Worm (Caenorhabditis elegans) whole organism, mixed stage, embryonic: ENCODE data around the gene C26F1.3.
A peak's percentile ranks its signal among the peaks of the same experiment; 100 is the strongest.

ENCODE experiments used
- M03D4.4 ChIP-seq: sonication (generic microtip); optimal IDR thresholded peaks from 2 replicates; lab custom pipeline; 2017; ENCODE audit warnings: mild to moderate bottlenecking, missing genetic modification characterization, missing compliant biosample characterization
- bed-3 ChIP-seq: fragments of 200-800 bp; sonication (Bioruptor generic); optimal IDR thresholded peaks from 3 replicates; lab custom pipeline; 2018; ENCODE audit warnings: mild to moderate bottlenecking, missing genetic modification characterization, moderate library complexity, missing compliant biosample characterization
- blmp-1 ChIP-seq: fragments of 150-350 bp; optimal IDR thresholded peaks from 2 replicates; lab custom pipeline; 2014; ENCODE audit warnings: missing biosample characterization, missing genetic modification characterization
- ceh-39 ChIP-seq: fragments of 150-350 bp; optimal IDR thresholded peaks from 2 replicates; lab custom pipeline; 2014; ENCODE audit warnings: missing biosample characterization, missing genetic modification characterization
- ceh-43 ChIP-seq: fragments of 200-800 bp; sonication (Bioruptor generic); optimal IDR thresholded peaks from 2 replicates; lab custom pipeline; 2018; ENCODE audit warnings: mild to moderate bottlenecking, missing genetic modification characterization, moderate library complexity, missing compliant biosample characterization
- ceh-83 ChIP-seq: fragments of 200-800 bp; sonication (Bioruptor generic); optimal IDR thresholded peaks from 2 replicates; lab custom pipeline; 2018; ENCODE audit warnings: mild to moderate bottlenecking, missing genetic modification characterization, missing compliant biosample characterization
- ces-1 ChIP-seq: fragments of 150-350 bp; optimal IDR thresholded peaks from 2 replicates; lab custom pipeline; 2014; ENCODE audit warnings: missing biosample characterization, missing genetic modification reagents, missing genetic modification characterization
- cnd-1 ChIP-seq: fragments of 200-800 bp; sonication (Bioruptor generic); optimal IDR thresholded peaks from 2 replicates; lab custom pipeline; 2018; ENCODE audit warnings: mild to moderate bottlenecking, missing genetic modification characterization, missing compliant biosample characterization
- drap-1 ChIP-seq: fragments of 200-800 bp; sonication (Bioruptor generic); optimal IDR thresholded peaks from 3 replicates; lab custom pipeline; 2018; ENCODE audit warnings: mild to moderate bottlenecking, missing genetic modification characterization, missing compliant biosample characterization
- elt-1 ChIP-seq: sonication (generic microtip); optimal IDR thresholded peaks from 2 replicates; lab custom pipeline; 2017; ENCODE audit warnings: missing genetic modification characterization, mild to moderate bottlenecking, missing compliant biosample characterization, antibody characterized with exemption, moderate library complexity, borderline replicate concordance; ENCODE audit not compliant: insufficient read depth
- elt-3 ChIP-seq: fragments of 150-350 bp; optimal IDR thresholded peaks from 2 replicates; lab custom pipeline; 2014; ENCODE audit warnings: missing biosample characterization, missing genetic modification characterization
- flh-1 ChIP-seq: fragments of 200-800 bp; sonication (Bioruptor generic); optimal IDR thresholded peaks from 2 replicates; lab custom pipeline; 2018; ENCODE audit warnings: mild to moderate bottlenecking, missing genetic modification characterization, moderate library complexity, missing compliant biosample characterization
- ham-2 ChIP-seq: fragments of 200-800 bp; sonication (Bioruptor generic); optimal IDR thresholded peaks from 2 replicates; lab custom pipeline; 2018; ENCODE audit warnings: mild to moderate bottlenecking, missing genetic modification characterization, missing compliant biosample characterization
- hlh-1 ChIP-seq: fragments of 150-350 bp; optimal IDR thresholded peaks from 2 replicates; lab custom pipeline; 2014; ENCODE audit warnings: missing biosample characterization, missing genetic modification reagents, missing genetic modification characterization
- lin-13 ChIP-seq: fragments of 150-350 bp; optimal IDR thresholded peaks from 2 replicates; lab custom pipeline; 2014; ENCODE audit warnings: missing biosample characterization, missing genetic modification characterization
- lin-32 ChIP-seq: fragments of 200-800 bp; sonication (Bioruptor generic); optimal IDR thresholded peaks from 2 replicates; lab custom pipeline; 2018; ENCODE audit warnings: mild to moderate bottlenecking, missing genetic modification characterization, missing compliant biosample characterization
- lsy-2 ChIP-seq: fragments of 150-350 bp; optimal IDR thresholded peaks from 2 replicates; lab custom pipeline; 2014; ENCODE audit warnings: missing biosample characterization, missing genetic modification characterization
- mab-5 ChIP-seq: fragments of 150-350 bp; optimal IDR thresholded peaks from 2 replicates; lab custom pipeline; 2014; ENCODE audit warnings: missing biosample characterization, missing genetic modification characterization
- mep-1 ChIP-seq: fragments of 150-350 bp; optimal IDR thresholded peaks from 2 replicates; lab custom pipeline; 2017; ENCODE audit warnings: missing biosample characterization, missing genetic modification reagents, missing genetic modification characterization, inconsistent platforms
- mls-2 ChIP-seq: sonication (generic microtip); optimal IDR thresholded peaks from 2 replicates; lab custom pipeline; 2016; ENCODE audit warnings: mild to moderate bottlenecking, missing genetic modification characterization, moderate library complexity, missing compliant biosample characterization
- nhr-12 ChIP-seq: fragments of 150-350 bp; optimal IDR thresholded peaks from 2 replicates; lab custom pipeline; 2014; ENCODE audit warnings: missing biosample characterization, missing genetic modification characterization
- nhr-2 ChIP-seq: fragments of 150-350 bp; optimal IDR thresholded peaks from 2 replicates; lab custom pipeline; 2014; ENCODE audit warnings: missing biosample characterization, missing genetic modification characterization
- nhr-237 ChIP-seq: fragments of 150-350 bp; optimal IDR thresholded peaks from 2 replicates; lab custom pipeline; 2014; ENCODE audit warnings: missing biosample characterization, missing genetic modification characterization
- nhr-28 ChIP-seq: fragments of 150-350 bp; optimal IDR thresholded peaks from 2 replicates; lab custom pipeline; 2014; ENCODE audit warnings: missing biosample characterization, missing genetic modification characterization
- nhr-76 ChIP-seq: sonication (generic microtip); optimal IDR thresholded peaks from 2 replicates; lab custom pipeline; 2017; ENCODE audit warnings: missing biosample characterization, missing genetic modification characterization
- pha-4 ChIP-seq: fragments of 150-350 bp; optimal IDR thresholded peaks from 2 replicates; lab custom pipeline; 2018; ENCODE audit warnings: missing biosample characterization, missing genetic modification reagents, missing genetic modification characterization
- snpc-4 ChIP-seq: fragments of 150-350 bp; optimal IDR thresholded peaks from 2 replicates; lab custom pipeline; 2014; ENCODE audit warnings: missing biosample characterization, missing genetic modification characterization
- sptf-1 ChIP-seq: sonication (generic microtip); optimal IDR thresholded peaks from 2 replicates; lab custom pipeline; 2017; ENCODE audit warnings: mild to moderate bottlenecking, missing genetic modification characterization, moderate library complexity, missing compliant biosample characterization
- tbx-8 ChIP-seq: fragments of 200-800 bp; sonication (Bioruptor generic); optimal IDR thresholded peaks from 2 replicates; lab custom pipeline; 2018; ENCODE audit warnings: mild to moderate bottlenecking, missing genetic modification characterization, moderate library complexity, missing compliant biosample characterization
- unc-120 ChIP-seq: sonication (generic microtip); optimal IDR thresholded peaks from 2 replicates; lab custom pipeline; 2017; ENCODE audit warnings: missing genetic modification characterization, missing compliant biosample characterization; ENCODE audit not compliant: poor library complexity, severe bottlenecking
- unc-39 ChIP-seq: fragments of 150-350 bp; optimal IDR thresholded peaks from 2 replicates; lab custom pipeline; 2014; ENCODE audit warnings: missing biosample characterization, missing genetic modification characterization
- unc-62 ChIP-seq: fragments of 150-350 bp; optimal IDR thresholded peaks from 2 replicates; lab custom pipeline; 2014; ENCODE audit warnings: missing biosample characterization, missing genetic modification reagents, missing genetic modification characterization
- zip-8 ChIP-seq: fragments of 150-350 bp; optimal IDR thresholded peaks from 2 replicates; lab custom pipeline; 2014; ENCODE audit warnings: missing biosample characterization, missing genetic modification characterization
- ztf-11 ChIP-seq: fragments of 150-350 bp; optimal IDR thresholded peaks from 2 replicates; lab custom pipeline; 2014; ENCODE audit warnings: missing biosample characterization, missing genetic modification characterization

Gene C26F1.3

DNA sequence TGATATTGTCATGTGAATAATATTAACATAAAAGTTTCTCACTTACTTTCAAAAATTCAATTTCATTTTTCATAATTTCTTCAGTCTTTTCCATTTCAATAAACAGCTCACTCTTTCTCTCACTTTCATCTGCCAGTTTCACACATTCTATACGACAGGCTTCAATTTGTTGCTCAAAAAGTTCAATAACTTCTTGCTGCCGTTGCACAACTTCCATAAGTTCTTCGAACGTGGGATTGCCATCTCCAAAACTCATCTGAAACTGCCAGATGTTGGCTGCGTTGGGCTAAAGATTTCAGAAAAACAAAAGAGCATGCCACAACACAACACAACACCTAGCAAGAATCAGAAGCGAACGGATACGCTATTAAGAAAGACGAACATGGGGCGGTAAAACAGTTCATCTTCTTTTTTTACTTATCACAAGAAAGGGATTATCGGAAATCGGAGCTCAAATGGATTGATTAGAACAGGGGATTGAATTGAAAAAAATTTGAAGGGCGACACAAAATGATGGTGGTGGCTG lies 43.8 kb upstream of the C26F1.3 start:
- TF ChIP-seq nhr-2 (tag; lab: Kevin White, UChicago) = no peak
- TF ChIP-seq cnd-1 = no peak
- no peak for TF ChIP-seq ztf-11 (tag; lab: Kevin White, UChicago)
- TF ChIP-seq bed-3 (GFP tag; lab: Kevin White, UChicago) = no peak
- TF ChIP-seq unc-62 (GFP tag; lab: Kevin White, UChicago) = no peak

- TF ChIP-seq hlh-1 (tag; lab: Kevin White, UChicago) (peak; percentile 77), blmp-1 (no peak), nhr-76 (tag; lab: Kevin White, UChicago) (no peak), zip-8 (tag; lab: Kevin White, UChicago) (no peak), ces-1 (peak; percentile 65), drap-1 (GFP tag; lab: Kevin White, UChicago) (no peak), snpc-4 (tag; lab: Kevin White, UChicago) (no peak), cnd-1 (peak; percentile 52), lin-13 (tag; lab: Kevin White, UChicago) (peak; percentile 30), pha-4 (tag; lab: Kevin White, UChicago) (peak; percentile 58), tbx-8 (GFP tag; lab: Kevin White, UChicago) (no peak), unc-39 (tag; lab: Kevin White, UChicago) (no peak), ztf-11 (tag; lab: Kevin White, UChicago) (no peak), mab-5 (peak; percentile 41), unc-62 (GFP tag; lab: Kevin White, UChicago) (peak; percentile 44), mls-2 (peak; percentile 32), lin-32 (GFP tag; lab: Kevin White, UChicago) (no peak), ceh-39 (tag; lab: Kevin White, UChicago) (peak; percentile 57), M03D4.4 (tag; lab: Kevin White, UChicago) (no peak), bed-3 (GFP tag; lab: Kevin White, UChicago) (no peak), nhr-237 (tag; lab: Kevin White, UChicago) (peak; percentile 74), elt-3 (tag; lab: Kevin White, UChicago) (no peak), unc-120 (no peak), nhr-28 (tag; lab: Kevin White, UChicago) (no peak), nhr-2 (tag; lab: Kevin White, UChicago) (no peak), elt-1 (tag; lab: Kevin White, UChicago) (no peak), sptf-1 (tag; lab: Kevin White, UChicago) (no peak), ceh-43 (no peak), mep-1 (tag; lab: Kevin White, UChicago) (peak; percentile 85), ham-2 (GFP tag; lab: Kevin White, UChicago) (peak; percentile 54), ceh-83 (GFP tag; lab: Kevin White, UChicago) (no peak), lsy-2 (tag; lab: Kevin White, UChicago) (peak; percentile 56)
These were observed 42.2 kb upstream of the C26F1.3 start, which contains the start of gene clic-1 for ce11 chrV:7734909-7735308. TSS of gene clic-1 (minus strand) at chrV:7734911.

ce11 chrV:7735319-7735718 lies 41.8 kb upstream of the C26F1.3 start, which contains the start of gene srr-10:
TSS of gene srr-10 (plus strand) at chrV:7735619.
- TF ChIP-seq ceh-83 (GFP tag; lab: Kevin White, UChicago) (no peak), tbx-8 (GFP tag; lab: Kevin White, UChicago) (no peak), flh-1 (GFP tag; lab: Kevin White, UChicago) (no peak), lin-13 (tag; lab: Kevin White, UChicago) (no peak), elt-1 (tag; lab: Kevin White, UChicago) (no peak), bed-3 (GFP tag; lab: Kevin White, UChicago) (no peak), ztf-11 (tag; lab: Kevin White, UChicago) (no peak), zip-8 (tag; lab: Kevin White, UChicago) (no peak), unc-62 (GFP tag; lab: Kevin White, UChicago) (no peak), snpc-4 (tag; lab: Kevin White, UChicago) (no peak), unc-120 (no peak), drap-1 (GFP tag; lab: Kevin White, UChicago) (no peak), ham-2 (GFP tag; lab: Kevin White, UChicago) (no peak), nhr-28 (tag; lab: Kevin White, UChicago) (no peak), nhr-12 (tag; lab: Kevin White, UChicago) (no peak)
